Fruit fly (Drosophila melanogaster): ENCODE data around the gene Cph.

Gene Cph

dm6 chrX:7101302-7102012, 36.1 kb upstream of the Cph start (continued):
- TF ChIP-seq CG11723 (GFP tag; optimal IDR thresholded peaks at IDR 0.05) (peak; percentile 78), gfzf (GFP tag; optimal IDR thresholded peaks at IDR 0.05) (no peak), Side (GFP tag; optimal IDR thresholded peaks at IDR 0.05) (peak; percentile 48), Dref (GFP tag; IDR thresholded peaks at IDR 0.05) (no peak)

dm6 chrX:7102013-7102520, 35.5 kb upstream of the Cph start, which contains the start of gene CG4615:
Gene CG4615 (minus strand): TSS chrX:7102300.
- TF ChIP-seq CG4282 (GFP tag; optimal IDR thresholded peaks at IDR 0.05) = no peak
- TF ChIP-seq Adf1 (GFP tag; IDR thresholded peaks at IDR 0.05) = peak; percentile 9; the same call in 1 of the 2 replicates
- TF ChIP-seq fd102C (GFP tag; optimal IDR thresholded peaks at IDR 0.05) = no peak
- no peak for TF ChIP-seq maf-S (GFP tag; optimal IDR thresholded peaks at IDR 0.05)
- peak; percentile 80 for TF ChIP-seq sna (GFP tag; IDR thresholded peaks at IDR 0.05; ENCODE audit: partially characterized antibody)
- no peak for TF ChIP-seq Mrtf (GFP tag; IDR thresholded peaks at IDR 0.05)
- no peak for TF ChIP-seq usp (GFP tag; optimal IDR thresholded peaks at IDR 0.05)
- peak; percentile 86 for TF ChIP-seq Doc3 (GFP tag; IDR thresholded peaks at IDR 0.05; ENCODE audit: partially characterized antibody)
- no peak for TF ChIP-seq pan (optimal IDR thresholded peaks at IDR 0.05)
- TF ChIP-seq pan (GFP tag; optimal IDR thresholded peaks at IDR 0.05 in 1 of 2, IDR thresholded peaks at IDR 0.05 in 1 of 2) = peak in 1 of 2 experiments; percentile 18
- no peak for TF ChIP-seq CG10147 (GFP tag; optimal IDR thresholded peaks at IDR 0.05)
- TF ChIP-seq Sry-δ (GFP tag; optimal IDR thresholded peaks at IDR 0.05) = peak; percentile 87
- TF ChIP-seq CG2712 (tag; optimal IDR thresholded peaks at IDR 0.05) = no peak
- no peak for TF ChIP-seq Dip2 (GFP tag; IDR thresholded peaks at IDR 0.05)
- no peak for TF ChIP-seq CG10543 (GFP tag; optimal IDR thresholded peaks at IDR 0.05)
- TF ChIP-seq CG17328 (GFP tag; IDR thresholded peaks at IDR 0.05) = peak; percentile 30
- peak; percentile 11; the same call in 1 of the 2 replicates for TF ChIP-seq chm (GFP tag; IDR thresholded peaks at IDR 0.05)
- TF ChIP-seq pzg (GFP tag; optimal IDR thresholded peaks at IDR 0.05) = peak; percentile 64
- TF ChIP-seq CG4328 (GFP tag; optimal IDR thresholded peaks at IDR 0.05) = no peak
- no peak for TF ChIP-seq Ssrp (tag; optimal IDR thresholded peaks at IDR 0.05)
- TF ChIP-seq CG4820 (GFP tag; optimal IDR thresholded peaks at IDR 0.05) = no peak
- peak; percentile 100 for TF ChIP-seq CG13775 (GFP tag; optimal IDR thresholded peaks at IDR 0.05)
- TF ChIP-seq dm (GFP tag; optimal IDR thresholded peaks at IDR 0.05) = no peak
- TF ChIP-seq z (GFP tag; IDR thresholded peaks at IDR 0.05) = no peak
- peak; percentile 85 for TF ChIP-seq MBD-R2 (GFP tag; IDR thresholded peaks at IDR 0.05)
- TF ChIP-seq Nf-YA (GFP tag; IDR thresholded peaks at IDR 0.05) = no peak
- no peak for TF ChIP-seq exex (tag; optimal IDR thresholded peaks at IDR 0.05)
- peak; percentile 59 for TF ChIP-seq E2f2 (GFP tag; IDR thresholded peaks at IDR 0.05)
- TF ChIP-seq HmgZ (tag; optimal IDR thresholded peaks at IDR 0.05) = peak; percentile 14
- TF ChIP-seq Ets97D (GFP tag; optimal IDR thresholded peaks at IDR 0.05) = peak; percentile 44
- TF ChIP-seq pros (GFP tag; optimal IDR thresholded peaks at IDR 0.05) = no peak
- no peak for TF ChIP-seq ac (GFP tag; optimal IDR thresholded peaks at IDR 0.05)
- TF ChIP-seq tna (GFP tag; IDR thresholded peaks at IDR 0.05; ENCODE audit: partially characterized antibody) = peak; percentile 83
- peak; percentile 1 for TF ChIP-seq ftz-f1 (GFP tag; optimal IDR thresholded peaks at IDR 0.05)
- TF ChIP-seq kay (GFP tag; optimal IDR thresholded peaks at IDR 0.05) = no peak
- TF ChIP-seq YL-1 (GFP tag; optimal IDR thresholded peaks at IDR 0.05) = peak; percentile 30
- TF ChIP-seq CG7963 (GFP tag; IDR thresholded peaks at IDR 0.05; ENCODE audit: partially characterized antibody) = peak; percentile 74
- no peak for TF ChIP-seq CG17186 (GFP tag; optimal IDR thresholded peaks at IDR 0.05)
- TF ChIP-seq pnt (GFP tag; optimal IDR thresholded peaks at IDR 0.05) = no peak
- no peak for TF ChIP-seq tio (GFP tag; optimal IDR thresholded peaks at IDR 0.05)
- TF ChIP-seq Sin3A (optimal IDR thresholded peaks at IDR 0.05) = no peak
- no peak for TF ChIP-seq CG8290 (GFP tag; optimal IDR thresholded peaks at IDR 0.05)
- peak in 1 of 2 experiments; percentile 53 for TF ChIP-seq CG8290 (tag; optimal IDR thresholded peaks at IDR 0.05)
- TF ChIP-seq gfzf (GFP tag; optimal IDR thresholded peaks at IDR 0.05) = peak; percentile 19
- TF ChIP-seq CG4854 (GFP tag; optimal IDR thresholded peaks at IDR 0.05) = no peak
- TF ChIP-seq CG17568 (GFP tag; optimal IDR thresholded peaks at IDR 0.05) = no peak
